Fruit fly (Drosophila melanogaster) whole organism, wandering third instar larva: Measurements from ENCODE around the gene CG12078.

ENCODE experiments used
- Abd-B ChIP-seq: fragments of >200 bp; optimal IDR thresholded peaks from 2 replicates; lab custom pipeline; 2017; ENCODE audit warnings: missing biosample characterization, missing genetic modification characterization
- CG32264 ChIP-seq: fragments of 200-800 bp; sonication (Bioruptor generic); optimal IDR thresholded peaks from 2 replicates; lab custom pipeline; 2016; ENCODE audit warnings: missing biosample characterization, missing genetic modification characterization
- CG9705 ChIP-seq: fragments of 200-800 bp; sonication (Bioruptor generic); optimal IDR thresholded peaks from 2 replicates; lab custom pipeline; 2018; ENCODE audit warnings: missing biosample characterization, mild to moderate bottlenecking, missing genetic modification characterization
- CrebA ChIP-seq: fragments of 200-800 bp; sonication (Bioruptor generic); optimal IDR thresholded peaks from 2 replicates; lab custom pipeline; 2016; ENCODE audit warnings: missing biosample characterization, mild to moderate bottlenecking, missing genetic modification characterization, borderline replicate concordance
- Dfd ChIP-seq: fragments of >200 bp; optimal IDR thresholded peaks from 2 replicates; lab custom pipeline; 2017; ENCODE audit warnings: missing biosample characterization, missing genetic modification characterization
- Dif ChIP-seq: fragments of 200-275, 200-300 bp; sonication (Bioruptor generic); optimal IDR thresholded peaks from 2 replicates; lab custom pipeline; 2018; ENCODE audit warnings: missing biosample characterization, missing genetic modification characterization; ENCODE audit not compliant: partially characterized antibody
- GATAd ChIP-seq: sonication (Bioruptor generic); optimal IDR thresholded peaks from 2 replicates; lab custom pipeline; 2016; ENCODE audit warnings: missing biosample characterization, missing genetic modification characterization
- HLH106 ChIP-seq: fragments of 200-800 bp; optimal IDR thresholded peaks from 3 replicates; lab custom pipeline; 2019; ENCODE audit warnings: missing biosample characterization, mild to moderate bottlenecking, missing genetic modification characterization, moderate library complexity
- Hnf4 ChIP-seq: fragments of 200-800 bp; sonication (Bioruptor generic); optimal IDR thresholded peaks from 2 replicates; lab custom pipeline; 2016; ENCODE audit warnings: missing biosample characterization, mild to moderate bottlenecking, missing genetic modification characterization
- Hr78 ChIP-seq: fragments of >200 bp; optimal IDR thresholded peaks from 2 replicates; lab custom pipeline; 2017; ENCODE audit warnings: missing biosample characterization, missing genetic modification characterization
- Hr83 ChIP-seq: fragments of 200-300 bp; sonication (Bioruptor generic); optimal IDR thresholded peaks from 2 replicates; lab custom pipeline; 2016; ENCODE audit warnings: missing biosample characterization, mild to moderate bottlenecking, missing genetic modification characterization, moderate library complexity; ENCODE audit not compliant: poor library complexity, severe bottlenecking
- Jra ChIP-seq: sonication (Bioruptor generic); optimal IDR thresholded peaks from 2 replicates; lab custom pipeline; 2016; ENCODE audit warnings: missing biosample characterization, missing genetic modification characterization
- Mio ChIP-seq: sonication (Bioruptor generic); optimal IDR thresholded peaks from 2 replicates; lab custom pipeline; 2016; ENCODE audit warnings: missing biosample characterization, missing genetic modification characterization
- N ChIP-seq: fragments of >200 bp; optimal IDR thresholded peaks from 2 replicates; lab custom pipeline; 2018; ENCODE audit warnings: missing biosample characterization, missing external identifiers, missing genetic modification characterization
- OdsH ChIP-seq: fragments of 200-800 bp; sonication (Bioruptor generic); optimal IDR thresholded peaks from 2 replicates; lab custom pipeline; 2016; ENCODE audit warnings: missing biosample characterization, mild to moderate bottlenecking, missing genetic modification characterization
- Rel ChIP-seq, 2 experiments: fragments of 200-800 bp; sonication (Bioruptor generic) in 1 of 2; optimal IDR thresholded peaks; 2 replicates in 1 of 2; 3 replicates in 1 of 2; lab custom pipeline; 2016 to 2019; ENCODE audit warnings: mild to moderate bottlenecking in 2 of 2, missing biosample characterization in 2 of 2, missing genetic modification characterization in 2 of 2, moderate library complexity in 1 of 2
- Sp1 ChIP-seq: fragments of 200-800 bp; sonication (Bioruptor generic); optimal IDR thresholded peaks from 3 replicates; lab custom pipeline; 2019; ENCODE audit warnings: missing biosample characterization, mild to moderate bottlenecking, missing genetic modification characterization, moderate library complexity
- Vsx2 ChIP-seq: fragments of 200-300, 225-300 bp; sonication (Bioruptor generic); optimal IDR thresholded peaks from 2 replicates; lab custom pipeline; 2018; ENCODE audit warnings: missing biosample characterization, missing genetic modification characterization; ENCODE audit not compliant: partially characterized antibody
- br ChIP-seq: fragments of 200-800 bp; sonication (Bioruptor generic); optimal IDR thresholded peaks from 2 replicates; lab custom pipeline; 2016; ENCODE audit warnings: missing biosample characterization, missing genetic modification characterization
- brk ChIP-seq: fragments of 200-800 bp; sonication (Bioruptor generic); optimal IDR thresholded peaks from 2 replicates; lab custom pipeline; 2016; ENCODE audit warnings: missing biosample characterization, mild to moderate bottlenecking, missing genetic modification characterization
- dl ChIP-seq, 2 experiments: fragments of 175-275, 200-275 bp in 1 of 2; fragments of 200-275 bp in 1 of 2; sonication (Bioruptor generic); optimal IDR thresholded peaks; lab custom pipeline; 2018; ENCODE audit warnings: mild to moderate bottlenecking in 2 of 2, missing biosample characterization in 2 of 2, missing genetic modification characterization in 2 of 2, moderate library complexity in 2 of 2; ENCODE audit not compliant: partially characterized antibody in 2 of 2, insufficient read depth in 1 of 2
- dmrt93B ChIP-seq: fragments of 200-800 bp; sonication (Bioruptor generic); optimal IDR thresholded peaks from 2 replicates; lab custom pipeline; 2018; ENCODE audit warnings: missing biosample characterization, mild to moderate bottlenecking, missing genetic modification characterization
- dsf ChIP-seq: sonication (Bioruptor generic); optimal IDR thresholded peaks from 2 replicates; lab custom pipeline; 2016; ENCODE audit warnings: missing biosample characterization, missing genetic modification characterization, borderline replicate concordance
- ey ChIP-seq: fragments of 200-800 bp; sonication (Bioruptor generic); optimal IDR thresholded peaks from 2 replicates; lab custom pipeline; 2016; ENCODE audit warnings: missing biosample characterization, missing genetic modification characterization
- foxo ChIP-seq, 2 experiments: fragments of 200-800 bp; sonication (Bioruptor generic); optimal IDR thresholded peaks; 2 replicates in 1 of 2; 3 replicates in 1 of 2; lab custom pipeline; 2016 to 2017; ENCODE audit warnings: missing biosample characterization in 2 of 2, missing genetic modification characterization in 2 of 2
- fru ChIP-seq: fragments of 200-800 bp; sonication (Bioruptor generic); optimal IDR thresholded peaks from 3 replicates; lab custom pipeline; 2016; ENCODE audit warnings: missing biosample characterization, mild to moderate bottlenecking, missing genetic modification characterization
- h ChIP-seq: fragments of 200-800 bp; sonication (Bioruptor generic); optimal IDR thresholded peaks from 3 replicates; lab custom pipeline; 2016; ENCODE audit warnings: missing biosample characterization, mild to moderate bottlenecking, missing genetic modification characterization
- lola ChIP-seq: fragments of >200 bp; optimal IDR thresholded peaks from 2 replicates; lab custom pipeline; 2017; ENCODE audit warnings: missing biosample characterization, missing genetic modification characterization
- pan ChIP-seq: fragments of >200 bp; optimal IDR thresholded peaks from 2 replicates; lab custom pipeline; 2017
- psq ChIP-seq: fragments of 200-800 bp; sonication (Bioruptor generic); optimal IDR thresholded peaks from 3 replicates; lab custom pipeline; 2017; ENCODE audit warnings: missing biosample characterization, mild to moderate bottlenecking, missing genetic modification characterization, moderate library complexity
- rgr ChIP-seq: fragments of 200-800 bp; sonication (Bioruptor generic); optimal IDR thresholded peaks from 3 replicates; lab custom pipeline; 2016; ENCODE audit warnings: missing biosample characterization, mild to moderate bottlenecking, missing genetic modification characterization
- sage ChIP-seq: fragments of 200-800 bp; sonication (Bioruptor generic); optimal IDR thresholded peaks from 2 replicates; lab custom pipeline; 2016; ENCODE audit warnings: missing biosample characterization, mild to moderate bottlenecking, missing genetic modification characterization
- sv ChIP-seq: fragments of 200-800 bp; sonication (Bioruptor generic); optimal IDR thresholded peaks from 3 replicates; lab custom pipeline; 2016; ENCODE audit warnings: missing biosample characterization, missing genetic modification characterization
- tai ChIP-seq: sonication (Bioruptor generic); optimal IDR thresholded peaks from 2 replicates; lab custom pipeline; 2016; ENCODE audit warnings: missing biosample characterization, missing genetic modification characterization
- usp ChIP-seq: fragments of >200 bp; optimal IDR thresholded peaks from 2 replicates; lab custom pipeline; 2017; ENCODE audit warnings: missing biosample characterization, missing genetic modification characterization
- woc ChIP-seq: sonication (Bioruptor generic); optimal IDR thresholded peaks from 2 replicates; lab custom pipeline; 2016; ENCODE audit warnings: missing biosample characterization, mild to moderate bottlenecking, missing genetic modification characterization

Gene CG12078

DNA sequence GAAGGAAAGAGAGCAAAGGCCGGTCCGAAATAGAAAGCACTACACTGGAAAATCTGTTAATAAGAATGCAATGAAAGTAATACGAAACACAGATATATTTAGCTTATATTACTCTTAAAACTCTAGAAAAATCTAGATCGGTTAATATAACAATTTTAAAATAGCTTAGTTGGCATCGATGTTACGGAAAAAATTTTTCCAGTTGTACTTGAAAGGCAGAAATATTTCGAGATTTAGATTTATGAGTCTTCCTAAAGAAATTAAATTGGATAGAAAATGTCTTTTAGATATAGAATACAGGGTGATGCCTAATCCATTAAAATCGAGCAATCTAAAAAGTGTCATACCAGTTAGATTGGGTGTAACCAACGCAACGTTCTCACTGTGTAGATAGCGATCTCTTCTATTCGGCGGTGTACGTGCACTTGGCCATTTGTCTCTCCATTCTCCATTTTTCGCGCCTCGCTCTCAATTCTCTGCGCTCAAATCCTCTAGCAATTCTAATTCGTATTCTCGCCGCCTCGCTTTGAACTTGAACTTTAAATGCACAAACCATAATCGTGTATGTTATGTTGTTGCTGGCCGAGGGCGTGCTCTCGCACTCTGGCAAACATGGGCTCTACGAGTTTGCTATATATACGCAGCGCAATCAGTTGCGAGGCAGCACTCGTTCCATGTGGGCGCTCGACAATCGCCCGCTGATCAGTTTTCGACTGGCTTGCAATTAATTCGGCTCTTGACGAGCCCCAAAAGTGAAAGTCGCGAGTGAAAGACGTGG lies 6.1 kb upstream of the CG12078 start:
- TF ChIP-seq dl (GFP tag; optimal IDR thresholded peaks at IDR 0.05; lab: Kevin White, UChicago; ENCODE audit: insufficient read depth in 1 of 2, partially characterized antibody in 2 of 2), result no peak
- TF ChIP-seq HLH106 (tag; lab: Kevin White, UChicago), result peak; percentile 27
- no peak for TF ChIP-seq Rel (GFP tag; optimal IDR thresholded peaks at IDR 0.05; lab: Kevin White, UChicago)
- TF ChIP-seq Rel (tag; optimal IDR thresholded peaks at IDR 0.05; lab: Kevin White, UChicago), result no peak
- TF ChIP-seq br (GFP tag; lab: Kevin White, UChicago), result no peak
- no peak for TF ChIP-seq pan (lab: Kevin White, UChicago)
- TF ChIP-seq foxo (GFP tag; optimal IDR thresholded peaks at IDR 0.05; lab: Kevin White, UChicago), result peak in 1 of 2 experiments; percentile 57
- no peak for TF ChIP-seq ey
- no peak for TF ChIP-seq CG9705 (GFP tag; lab: Kevin White, UChicago)
- peak; percentile 19 for TF ChIP-seq psq (GFP tag; lab: Kevin White, UChicago)
- no peak for TF ChIP-seq fru (GFP tag; lab: Kevin White, UChicago)
- no peak for TF ChIP-seq sage (GFP tag; lab: Kevin White, UChicago)
- TF ChIP-seq dmrt93B (GFP tag; lab: Kevin White, UChicago), result peak; percentile 2
- peak; percentile 46 for TF ChIP-seq Hnf4 (GFP tag; lab: Kevin White, UChicago)
- TF ChIP-seq Hr83 (GFP tag; lab: Kevin White, UChicago), result peak; percentile 79
- TF ChIP-seq OdsH (GFP tag; lab: Kevin White, UChicago), result peak; percentile 49
- TF ChIP-seq tai (GFP tag; lab: Kevin White, UChicago), result peak; percentile 53
- peak; percentile 27 for TF ChIP-seq rgr (GFP tag; lab: Kevin White, UChicago)
- TF ChIP-seq brk (GFP tag; lab: Kevin White, UChicago), result peak; percentile 36
- no peak for TF ChIP-seq N (GFP tag; lab: Kevin White, UChicago)
- peak; percentile 15 for TF ChIP-seq Dif (GFP tag; lab: Kevin White, UChicago)
- TF ChIP-seq h (GFP tag; lab: Kevin White, UChicago), result no peak
- TF ChIP-seq sv (GFP tag; lab: Kevin White, UChicago), result peak; percentile 97
- TF ChIP-seq Mio (GFP tag; lab: Kevin White, UChicago), result no peak
- TF ChIP-seq Abd-B (GFP tag; lab: Kevin White, UChicago), result no peak
- TF ChIP-seq, all 38 proteins: peak for 12

- TF ChIP-seq N (GFP tag; lab: Kevin White, UChicago) (no peak), Hr83 (GFP tag; lab: Kevin White, UChicago) (peak; percentile 82), Dif (GFP tag; lab: Kevin White, UChicago) (no peak)
These were observed 5.5 kb upstream of the CG12078 start for dm6 chr3L:3249664-3249996.

DNA sequence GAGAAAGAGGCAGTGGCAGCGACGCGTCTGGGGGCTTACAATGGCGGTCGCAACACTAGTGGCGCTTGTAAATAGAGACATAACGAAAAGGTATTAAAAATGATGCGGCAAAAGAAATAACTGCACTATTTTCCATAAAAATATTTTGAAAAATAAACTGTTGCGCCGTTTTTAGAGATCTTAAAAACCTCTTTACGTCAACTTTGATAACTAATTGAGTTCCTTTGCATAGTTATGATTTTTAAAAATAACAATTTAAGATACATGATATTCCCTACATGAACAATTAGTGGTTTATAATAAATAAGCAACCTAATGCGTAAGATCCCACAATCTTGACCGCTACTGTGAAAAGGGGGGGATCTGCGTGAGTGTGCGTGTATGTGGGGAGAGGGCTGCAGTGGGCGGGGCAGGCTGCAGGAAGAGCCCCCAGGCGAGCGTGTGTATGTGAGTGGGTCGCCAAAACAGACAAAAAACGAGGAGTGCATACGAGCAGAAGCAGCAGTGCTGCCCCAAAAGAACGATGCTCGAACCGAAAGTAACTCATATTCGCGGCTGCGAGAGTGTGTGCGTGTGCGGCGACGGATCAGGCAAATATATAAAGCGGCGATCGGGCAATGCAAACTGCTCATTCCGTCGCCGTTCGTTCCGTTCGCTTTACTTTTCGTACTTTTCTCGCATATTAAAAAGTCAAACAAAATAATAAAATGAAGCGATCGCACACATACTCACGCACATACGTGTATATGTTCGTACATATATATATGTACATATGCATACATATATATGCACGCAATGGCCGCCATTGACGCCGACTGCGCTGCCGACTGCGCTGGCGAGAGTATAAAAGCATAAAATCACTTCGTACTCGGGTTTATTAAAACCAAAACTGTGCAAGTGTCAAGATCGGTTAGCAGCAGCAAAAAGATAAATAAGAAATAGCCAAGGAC lies 4.9 kb upstream of the CG12078 start:
- TF ChIP-seq GATAd (GFP tag; lab: Kevin White, UChicago) (peak; percentile 89), CG32264 (GFP tag; lab: Kevin White, UChicago) (peak; percentile 96), psq (GFP tag; lab: Kevin White, UChicago) (peak; percentile 98), Hnf4 (GFP tag; lab: Kevin White, UChicago) (peak; percentile 92), Dfd (GFP tag; lab: Kevin White, UChicago) (peak; percentile 97), N (GFP tag; lab: Kevin White, UChicago) (peak; percentile 25), Abd-B (GFP tag; lab: Kevin White, UChicago) (no peak), Hr83 (GFP tag; lab: Kevin White, UChicago) (peak; percentile 96), dl (GFP tag; optimal IDR thresholded peaks at IDR 0.05; lab: Kevin White, UChicago; ENCODE audit: insufficient read depth in 1 of 2, partially characterized antibody in 2 of 2) (peak in 1 of 2 experiments; percentile 59), OdsH (GFP tag; lab: Kevin White, UChicago) (peak; percentile 99), ey (peak; percentile 99), pan (lab: Kevin White, UChicago) (no peak), CG9705 (GFP tag; lab: Kevin White, UChicago) (peak; percentile 98), Jra (GFP tag; lab: Kevin White, UChicago) (peak; percentile 95), dmrt93B (GFP tag; lab: Kevin White, UChicago) (peak; percentile 99), Vsx2 (GFP tag; lab: Kevin White, UChicago) (peak; percentile 39), h (GFP tag; lab: Kevin White, UChicago) (peak; percentile 99), usp (no peak), Hr78 (GFP tag; lab: Kevin White, UChicago) (no peak), dsf (GFP tag; lab: Kevin White, UChicago) (peak; percentile 92), lola (GFP tag; lab: Kevin White, UChicago) (no peak), Dif (GFP tag; lab: Kevin White, UChicago) (peak; percentile 53), brk (GFP tag; lab: Kevin White, UChicago) (peak; percentile 93), Mio (GFP tag; lab: Kevin White, UChicago) (peak; percentile 86), tai (GFP tag; lab: Kevin White, UChicago) (peak; percentile 95), fru (GFP tag; lab: Kevin White, UChicago) (peak; percentile 98), woc (GFP tag; lab: Kevin White, UChicago) (peak; percentile 99), rgr (GFP tag; lab: Kevin White, UChicago) (peak; percentile 99), Rel (GFP tag; optimal IDR thresholded peaks at IDR 0.05; lab: Kevin White, UChicago) (peak; percentile 95), Rel (tag; optimal IDR thresholded peaks at IDR 0.05; lab: Kevin White, UChicago) (peak; percentile 87), br (GFP tag; lab: Kevin White, UChicago) (peak; percentile 98), Sp1 (GFP tag; lab: Kevin White, UChicago) (peak; percentile 99), sv (GFP tag; lab: Kevin White, UChicago) (peak; percentile 18), CrebA (peak; percentile 91)
